Worm (Caenorhabditis elegans) whole organism, late embryonic: ENCODE measurements around the gene C11G6.2.

Experiments
- ceh-34 ChIP-seq: sonication (generic microtip); optimal IDR thresholded peaks from 2 replicates; lab custom pipeline; 2016; ENCODE audit warnings: mild to moderate bottlenecking, missing genetic modification characterization, missing compliant biosample characterization
- fkh-10 ChIP-seq: fragments of 150-350 bp; optimal IDR thresholded peaks from 2 replicates; lab custom pipeline; 2014; ENCODE audit warnings: missing biosample characterization, missing genetic modification reagents, missing genetic modification characterization
- ref-2 ChIP-seq: sonication (generic microtip); optimal IDR thresholded peaks from 2 replicates; lab custom pipeline; 2016; ENCODE audit warnings: missing genetic modification characterization, missing compliant biosample characterization
- rnt-1 ChIP-seq: sonication (generic microtip); optimal IDR thresholded peaks from 2 replicates; lab custom pipeline; 2016; ENCODE audit warnings: missing genetic modification characterization, missing compliant biosample characterization
- sox-4 ChIP-seq: sonication (generic microtip); optimal IDR thresholded peaks from 2 replicates; lab custom pipeline; 2017; ENCODE audit warnings: mild to moderate bottlenecking, missing genetic modification characterization, inconsistent platforms, missing compliant biosample characterization
- tbx-2 ChIP-seq: sonication (generic microtip); optimal IDR thresholded peaks from 2 replicates; lab custom pipeline; 2016; ENCODE audit warnings: missing genetic modification characterization, missing compliant biosample characterization
- ttx-3 ChIP-seq: sonication (generic microtip); optimal IDR thresholded peaks from 2 replicates; lab custom pipeline; 2016; ENCODE audit warnings: missing genetic modification reagents, missing genetic modification characterization, missing compliant biosample characterization

DNA sequence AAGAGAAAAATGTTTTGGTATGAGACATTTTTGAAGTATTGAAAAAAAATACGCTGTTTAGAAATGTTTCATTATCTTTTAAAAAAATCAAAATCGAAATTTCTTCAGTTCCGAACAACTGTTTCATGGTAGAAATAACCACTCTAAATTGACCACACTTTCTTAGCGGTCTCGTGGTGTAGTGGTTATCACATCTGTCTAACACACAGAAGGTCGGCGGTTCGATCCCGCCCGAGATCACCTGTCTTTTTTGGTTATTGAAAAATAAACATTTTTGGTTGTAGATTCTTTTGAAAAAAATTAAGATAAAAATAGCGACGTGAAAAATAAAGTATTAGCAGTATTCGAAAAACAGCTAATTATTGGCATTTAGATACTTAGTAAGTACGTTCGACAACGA is 28.0 kb upstream of the C11G6.2 start:
- TF ChIP-seq sox-4 (no peak), ceh-34 (no peak), rnt-1 (tag; lab: Kevin White, UChicago) (no peak), fkh-10 (GFP tag; lab: Kevin White, UChicago) (no peak), ref-2 (tag; lab: Kevin White, UChicago) (no peak), tbx-2 (tag; lab: Kevin White, UChicago) (no peak), ttx-3 (tag; lab: Kevin White, UChicago) (no peak)
